Worm (Caenorhabditis elegans) whole organism, L2 larva: ENCODE measurements around the gene msd-4.

ENCODE experiments used
- C34F6.9 ChIP-seq: fragments of 150-350 bp; optimal IDR thresholded peaks from 2 replicates; lab custom pipeline; 2014; ENCODE audit warnings: missing biosample characterization, missing genetic modification characterization
- R02D3.7 ChIP-seq: fragments of 150-350 bp; optimal IDR thresholded peaks from 2 replicates; lab custom pipeline; 2014; ENCODE audit warnings: missing biosample characterization, missing genetic modification characterization
- Y55F3AM.14 ChIP-seq: fragments of 200-800 bp; sonication (Bioruptor generic); optimal IDR thresholded peaks from 2 replicates; lab custom pipeline; 2018; ENCODE audit warnings: mild to moderate bottlenecking, missing genetic modification characterization, missing compliant biosample characterization
- ZK546.5 ChIP-seq: sonication (generic microtip); optimal IDR thresholded peaks from 2 replicates; lab custom pipeline; 2017; ENCODE audit warnings: missing biosample characterization, missing genetic modification characterization
- aly-2 ChIP-seq: fragments of 150-350 bp; optimal IDR thresholded peaks from 2 replicates; lab custom pipeline; 2014; ENCODE audit warnings: missing biosample characterization, missing genetic modification characterization
- ama-1 ChIP-seq: fragments of 150-350 bp; optimal IDR thresholded peaks from 2 replicates; lab custom pipeline; 2018; ENCODE audit warnings: inconsistent platforms
- ceh-16 ChIP-seq: fragments of 150-350 bp; optimal IDR thresholded peaks from 2 replicates; lab custom pipeline; 2014; ENCODE audit warnings: missing biosample characterization, missing genetic modification characterization
- ceh-82 ChIP-seq: fragments of 150-350 bp; optimal IDR thresholded peaks from 2 replicates; lab custom pipeline; 2014; ENCODE audit warnings: missing biosample characterization, missing genetic modification characterization
- dmd-4 ChIP-seq: sonication (generic microtip); optimal IDR thresholded peaks from 2 replicates; lab custom pipeline; 2017; ENCODE audit warnings: missing biosample characterization, missing genetic modification characterization
- gmeb-1 ChIP-seq: fragments of 150-350 bp; optimal IDR thresholded peaks from 2 replicates; lab custom pipeline; 2014; ENCODE audit warnings: missing biosample characterization, missing genetic modification characterization
- lin-11 ChIP-seq: fragments of 150-350 bp; sonication (generic microtip); optimal IDR thresholded peaks from 2 replicates; lab custom pipeline; 2014; ENCODE audit warnings: missing biosample characterization, missing genetic modification characterization, inconsistent platforms, mixed read lengths
- mab-5 ChIP-seq: fragments of 150-350 bp; optimal IDR thresholded peaks from 2 replicates; lab custom pipeline; 2014; ENCODE audit warnings: missing biosample characterization, missing genetic modification characterization
- mbf-1 ChIP-seq: sonication (generic microtip); optimal IDR thresholded peaks from 2 replicates; lab custom pipeline; 2017; ENCODE audit warnings: missing biosample characterization, missing genetic modification characterization
- mdl-1 ChIP-seq, 2 experiments: fragments of 150-350 bp in 1 of 2; sonication (generic microtip) in 1 of 2; optimal IDR thresholded peaks; 2 replicates each; lab custom pipeline; 2017; ENCODE audit warnings: missing biosample characterization in 2 of 2, missing genetic modification characterization in 2 of 2
- nhr-11 ChIP-seq: fragments of 150-350 bp; optimal IDR thresholded peaks from 2 replicates; lab custom pipeline; 2014; ENCODE audit warnings: missing biosample characterization, missing genetic modification characterization
- nhr-12 ChIP-seq: fragments of 150-350 bp; optimal IDR thresholded peaks from 2 replicates; lab custom pipeline; 2014; ENCODE audit warnings: missing biosample characterization, missing genetic modification characterization
- nhr-129 ChIP-seq: fragments of 150-350 bp; optimal IDR thresholded peaks from 2 replicates; lab custom pipeline; 2014; ENCODE audit warnings: missing biosample characterization, missing genetic modification characterization
- nhr-237 ChIP-seq: fragments of 150-350 bp; optimal IDR thresholded peaks from 2 replicates; lab custom pipeline; 2014; ENCODE audit warnings: missing biosample characterization, missing genetic modification characterization
- nhr-25 ChIP-seq: fragments of 150-350 bp; sonication (generic microtip); optimal IDR thresholded peaks from 3 replicates; lab custom pipeline; 2014; ENCODE audit warnings: missing biosample characterization, missing genetic modification characterization
- nhr-6 ChIP-seq: fragments of 150-350 bp; optimal IDR thresholded peaks from 2 replicates; lab custom pipeline; 2014; ENCODE audit warnings: missing biosample characterization, missing genetic modification characterization
- nhr-77 ChIP-seq: fragments of 150-350 bp; optimal IDR thresholded peaks from 2 replicates; lab custom pipeline; 2014; ENCODE audit warnings: missing biosample characterization, missing genetic modification characterization
- peb-1 ChIP-seq: fragments of 150-350 bp; optimal IDR thresholded peaks from 2 replicates; lab custom pipeline; 2014; ENCODE audit warnings: missing biosample characterization, missing genetic modification characterization
- skn-1 ChIP-seq: sonication (generic microtip); optimal IDR thresholded peaks from 2 replicates; lab custom pipeline; 2017; ENCODE audit warnings: missing biosample characterization, missing genetic modification characterization
- sma-3 ChIP-seq: sonication (generic microtip); optimal IDR thresholded peaks from 2 replicates; lab custom pipeline; 2016; ENCODE audit warnings: missing genetic modification reagents, missing genetic modification characterization, missing compliant biosample characterization
- unc-39 ChIP-seq: fragments of 150-350 bp; optimal IDR thresholded peaks from 2 replicates; lab custom pipeline; 2014; ENCODE audit warnings: missing biosample characterization, missing genetic modification characterization
- unc-55 ChIP-seq: fragments of 150-350 bp; sonication (generic microtip); optimal IDR thresholded peaks from 3 replicates; lab custom pipeline; 2014; ENCODE audit warnings: missing biosample characterization, missing genetic modification reagents, missing genetic modification characterization
- unc-62 ChIP-seq: fragments of 150-350 bp; optimal IDR thresholded peaks from 2 replicates; lab custom pipeline; 2014; ENCODE audit warnings: missing biosample characterization, missing genetic modification reagents, missing genetic modification characterization
- zag-1 ChIP-seq: fragments of 150-350 bp; optimal IDR thresholded peaks from 2 replicates; lab custom pipeline; 2014; ENCODE audit warnings: missing biosample characterization, missing genetic modification characterization
- ztf-11 ChIP-seq: sonication (generic microtip); optimal IDR thresholded peaks from 2 replicates; lab custom pipeline; 2017; ENCODE audit warnings: missing biosample characterization, missing genetic modification characterization
- ztf-4 ChIP-seq: fragments of 150-350 bp; optimal IDR thresholded peaks from 2 replicates; lab custom pipeline; 2014; ENCODE audit warnings: missing biosample characterization, missing genetic modification characterization

The msd-4 gene

ce11 chrIII:4863127-4863526 lies 5.4 kb downstream of the msd-4 start, which contains the start of gene coq-8:
TSS of gene coq-8 (plus strand) at chrIII:4863427.
- no peak for TF ChIP-seq mdl-1 (tag; optimal IDR thresholded peaks at IDR 0.05; lab: Kevin White, UChicago)
- no peak for TF ChIP-seq gmeb-1 (tag; lab: Kevin White, UChicago)

- TF ChIP-seq ceh-16 (tag; lab: Kevin White, UChicago) = no peak
- TF ChIP-seq unc-55 (GFP tag; lab: Kevin White, UChicago) = peak; percentile 33
- no peak for TF ChIP-seq nhr-25 (tag; lab: Kevin White, UChicago)
These were observed 6.7 kb downstream of the msd-4 start, which contains the start of the genes C35D10.10 and C35D10.5 for ce11 chrIII:4861744-4862401. TSS of gene C35D10.10 (minus strand) at chrIII:4861794. TSS of gene C35D10.5 (plus strand) at chrIII:4862351.

ce11 chrIII:4859039-4859438 lies 9.5 kb downstream of the msd-4 start, which contains the start of gene C35D10.6:
TSS of gene C35D10.6 (plus strand) at chrIII:4859339.
- no peak for TF ChIP-seq nhr-77 (tag; lab: Kevin White, UChicago)
- TF ChIP-seq lin-11 (tag; lab: Kevin White, UChicago) = no peak
- no peak for TF ChIP-seq ceh-82 (tag; lab: Kevin White, UChicago)
- no peak for TF ChIP-seq skn-1 (tag; lab: Kevin White, UChicago)
- TF ChIP-seq mdl-1 (tag; optimal IDR thresholded peaks at IDR 0.05; lab: Kevin White, UChicago) = no peak
- no peak for TF ChIP-seq R02D3.7
- TF ChIP-seq nhr-12 (tag; lab: Kevin White, UChicago) = no peak
- no peak for TF ChIP-seq C34F6.9 (tag; lab: Kevin White, UChicago)
- no peak for TF ChIP-seq mab-5 (tag; lab: Kevin White, UChicago)
- no peak for TF ChIP-seq nhr-11 (tag; lab: Kevin White, UChicago)
- no peak for TF ChIP-seq ztf-11
- no peak for TF ChIP-seq ZK546.5 (tag; lab: Kevin White, UChicago)

ce11 chrIII:4856992-4857391 lies 11.6 kb downstream of the msd-4 start:
- TF ChIP-seq ama-1 (no peak), ztf-4 (no peak), nhr-129 (tag; lab: Kevin White, UChicago) (no peak), mab-5 (tag; lab: Kevin White, UChicago) (no peak), nhr-77 (tag; lab: Kevin White, UChicago) (no peak), unc-62 (GFP tag; lab: Kevin White, UChicago) (no peak), nhr-237 (no peak), sma-3 (no peak), nhr-11 (tag; lab: Kevin White, UChicago) (no peak), lin-11 (tag; lab: Kevin White, UChicago) (no peak), zag-1 (tag; lab: Kevin White, UChicago) (no peak)

- TF ChIP-seq mbf-1 (tag; lab: Kevin White, UChicago) = no peak
- no peak for TF ChIP-seq mdl-1 (tag; optimal IDR thresholded peaks at IDR 0.05; lab: Kevin White, UChicago)
These were observed 12.4 kb downstream of the msd-4 start, which contains the start of gene C35D10.7 for ce11 chrIII:4856109-4856508. TSS of gene C35D10.7 (plus strand) at chrIII:4856193.

ce11 chrIII:4854918-4855317 lies 13.6 kb downstream of the msd-4 start, which contains the start of gene C35D10.8:
TSS of gene C35D10.8 (plus strand) at chrIII:4855218.
- TF ChIP-seq nhr-77 (tag; lab: Kevin White, UChicago) = no peak
- TF ChIP-seq sma-3 = no peak
- no peak for TF ChIP-seq Y55F3AM.14 (GFP tag; lab: Kevin White, UChicago)
- no peak for TF ChIP-seq ceh-16 (tag; lab: Kevin White, UChicago)
- TF ChIP-seq dmd-4 = no peak
- TF ChIP-seq aly-2 (tag; lab: Kevin White, UChicago) = no peak
- TF ChIP-seq C34F6.9 (tag; lab: Kevin White, UChicago) = no peak
- TF ChIP-seq ZK546.5 (tag; lab: Kevin White, UChicago) = no peak
- TF ChIP-seq peb-1 (tag; lab: Kevin White, UChicago) = no peak
- TF ChIP-seq lin-11 (tag; lab: Kevin White, UChicago) = no peak
- no peak for TF ChIP-seq unc-39 (tag; lab: Kevin White, UChicago)
- TF ChIP-seq mdl-1 (tag; optimal IDR thresholded peaks at IDR 0.05; lab: Kevin White, UChicago) = no peak
- no peak for TF ChIP-seq ztf-4
- TF ChIP-seq mbf-1 (tag; lab: Kevin White, UChicago) = no peak
- no peak for TF ChIP-seq nhr-6 (tag; lab: Kevin White, UChicago)
